Worm (Caenorhabditis elegans) whole organism, L2 larva: ENCODE data around the gene ZC373.5.

Experiments used
- aly-2 ChIP-seq: fragments of 150-350 bp; optimal IDR thresholded peaks from 2 replicates; lab custom pipeline; 2014; ENCODE audit warnings: missing biosample characterization, missing genetic modification characterization
- ama-1 ChIP-seq: fragments of 150-350 bp; optimal IDR thresholded peaks from 2 replicates; lab custom pipeline; 2018; ENCODE audit warnings: inconsistent platforms
- lin-11 ChIP-seq: fragments of 150-350 bp; sonication (generic microtip); optimal IDR thresholded peaks from 2 replicates; lab custom pipeline; 2014; ENCODE audit warnings: missing biosample characterization, missing genetic modification characterization, inconsistent platforms, mixed read lengths
- lin-39 ChIP-seq: fragments of 150-350 bp; optimal IDR thresholded peaks from 2 replicates; lab custom pipeline; 2014; ENCODE audit warnings: missing biosample characterization, missing genetic modification reagents, missing genetic modification characterization
- nhr-12 ChIP-seq: fragments of 150-350 bp; optimal IDR thresholded peaks from 2 replicates; lab custom pipeline; 2014; ENCODE audit warnings: missing biosample characterization, missing genetic modification characterization
- sem-4 ChIP-seq: fragments of 150-350 bp; optimal IDR thresholded peaks from 2 replicates; lab custom pipeline; 2014; ENCODE audit warnings: missing biosample characterization, missing genetic modification reagents, missing genetic modification characterization
- unc-39 ChIP-seq: fragments of 150-350 bp; optimal IDR thresholded peaks from 2 replicates; lab custom pipeline; 2014; ENCODE audit warnings: missing biosample characterization, missing genetic modification characterization
- ztf-1 ChIP-seq: fragments of 200-800 bp; sonication (Bioruptor generic); conservative IDR thresholded peaks from 2 replicates; pipeline ENCODE4 v1.3.6; 2022; ENCODE audit warnings: missing genetic modification characterization, missing compliant biosample characterization
- ztf-11 ChIP-seq: sonication (generic microtip); optimal IDR thresholded peaks from 2 replicates; lab custom pipeline; 2017; ENCODE audit warnings: missing biosample characterization, missing genetic modification characterization

DNA sequence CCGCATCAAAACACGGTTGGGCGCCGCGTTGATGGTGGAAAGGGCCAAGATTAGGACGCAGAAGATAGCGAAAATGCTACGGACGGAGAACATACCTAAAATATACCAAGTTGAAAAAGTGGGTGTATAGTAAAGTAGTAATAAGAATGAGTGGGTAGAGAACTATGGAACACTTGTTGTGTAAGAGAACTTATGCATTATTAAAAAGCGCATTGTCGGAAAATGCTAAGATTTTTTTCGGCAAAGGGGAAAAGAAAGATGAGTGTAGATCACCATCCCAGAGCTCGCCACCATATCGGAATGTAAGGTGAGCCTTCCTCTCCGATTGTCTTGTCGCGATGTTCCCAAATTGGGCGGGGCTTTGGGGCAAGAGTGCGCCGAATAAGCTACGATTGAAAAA lies 13.7 kb upstream of the ZC373.5 start, which contains the start of gene flp-28:
- TF ChIP-seq sem-4 (tag; lab: Kevin White, UChicago) (no peak), lin-11 (tag; lab: Kevin White, UChicago) (no peak), unc-39 (no peak), nhr-12 (tag; lab: Kevin White, UChicago) (no peak), ztf-1 (GFP tag; lab: Robert Waterston, UW) (no peak), ztf-11 (tag; lab: Kevin White, UChicago) (no peak), aly-2 (tag; lab: Kevin White, UChicago) (no peak), ama-1 (lab: Kevin White, UChicago) (no peak), lin-39 (no peak)
